Fruit fly (Drosophila melanogaster): Measurements from ENCODE around the gene xit.

xit gene

dm6 chrX:6843841-6844440 is 23.1 kb downstream of the xit start, which contains the start of the genes CG14435 and Tmf (continued):
- TF ChIP-seq CG12071 (GFP tag; optimal IDR thresholded peaks at IDR 0.05), result no peak
- TF ChIP-seq CG12769 (tag; optimal IDR thresholded peaks at IDR 0.05), result no peak
- peak; percentile 74 for TF ChIP-seq CG4820 (GFP tag; optimal IDR thresholded peaks at IDR 0.05)
- TF ChIP-seq CG32532 (GFP tag; IDR thresholded peaks at IDR 0.05), result peak; percentile 90
- TF ChIP-seq pnt (GFP tag; optimal IDR thresholded peaks at IDR 0.05), result peak; percentile 50
- TF ChIP-seq salm (tag; optimal IDR thresholded peaks at IDR 0.05), result peak; percentile 56
- peak; percentile 87 for TF ChIP-seq CG14014 (GFP tag; IDR thresholded peaks at IDR 0.05)
- peak; percentile 46 for TF ChIP-seq pzg (GFP tag; optimal IDR thresholded peaks at IDR 0.05)
- peak; percentile 26 for TF ChIP-seq CHES-1-like (GFP tag; optimal IDR thresholded peaks at IDR 0.05)
- peak; percentile 22 for TF ChIP-seq ems (GFP tag; optimal IDR thresholded peaks at IDR 0.05)
- TF ChIP-seq CG18011 (GFP tag; optimal IDR thresholded peaks at IDR 0.05), result peak; percentile 60
- peak; percentile 93 for TF ChIP-seq CG12659 (GFP tag; optimal IDR thresholded peaks at IDR 0.05)
- peak; percentile 76 for TF ChIP-seq H2.0 (GFP tag; IDR thresholded peaks at IDR 0.05)
- peak; percentile 49 for TF ChIP-seq Jarid2 (GFP tag; optimal IDR thresholded peaks at IDR 0.05)
- peak; percentile 62 for TF ChIP-seq ro (GFP tag; IDR thresholded peaks at IDR 0.05)
- TF ChIP-seq ssp (GFP tag; IDR thresholded peaks at IDR 0.05), result peak; percentile 85
- peak; percentile 71 for TF ChIP-seq CG13296 (GFP tag; optimal IDR thresholded peaks at IDR 0.05)
- peak; percentile 91 for TF ChIP-seq CG2712 (tag; optimal IDR thresholded peaks at IDR 0.05)
- TF ChIP-seq otp (GFP tag; IDR thresholded peaks at IDR 0.05), result peak; percentile 58; the same call in 1 of the 3 replicates
- no peak for TF ChIP-seq maf-S (GFP tag; optimal IDR thresholded peaks at IDR 0.05)
- no peak for TF ChIP-seq CG10321 (GFP tag; IDR thresholded peaks at IDR 0.05)
- peak; percentile 66 for TF ChIP-seq Dll (GFP tag; IDR thresholded peaks at IDR 0.05; ENCODE audit: partially characterized antibody)
- peak; percentile 74 for TF ChIP-seq BtbVII (GFP tag; optimal IDR thresholded peaks at IDR 0.05)
- peak; percentile 87 for TF ChIP-seq Xbp1 (GFP tag; optimal IDR thresholded peaks at IDR 0.05)
- TF ChIP-seq CG11093 (GFP tag; IDR thresholded peaks at IDR 0.05), result peak; percentile 85
- TF ChIP-seq CG17612 (GFP tag; IDR thresholded peaks at IDR 0.05), result peak; percentile 65; the same call in 1 of the 2 replicates
- TF ChIP-seq CG8089 (GFP tag; optimal IDR thresholded peaks at IDR 0.05), result no peak
- TF ChIP-seq knrl (GFP tag; IDR thresholded peaks at IDR 0.05; ENCODE audit: partially characterized antibody), result 0 out of 3 replicates have a peak, but pooled peaks have one; percentile 43
- peak; percentile 23 for TF ChIP-seq CG8944 (GFP tag; optimal IDR thresholded peaks at IDR 0.05)
- 0 out of 2 replicates have a peak, but pooled peaks have one; percentile 72 for TF ChIP-seq cas (GFP tag; IDR thresholded peaks at IDR 0.05)
- TF ChIP-seq Sin3A (optimal IDR thresholded peaks at IDR 0.05), result peak; percentile 34
- TF ChIP-seq CG8478 (optimal IDR thresholded peaks at IDR 0.05), result no peak
- no peak for TF ChIP-seq CG4617 (GFP tag; optimal IDR thresholded peaks at IDR 0.05; ENCODE audit: borderline replicate concordance)
- peak; percentile 72 for TF ChIP-seq BEAF-32 (GFP tag; optimal IDR thresholded peaks at IDR 0.05)
- peak; percentile 73 for TF ChIP-seq CG30020 (tag; optimal IDR thresholded peaks at IDR 0.05)
- TF ChIP-seq CG9215 (GFP tag; IDR thresholded peaks at IDR 0.05), result peak; percentile 91
- TF ChIP-seq dmrt11E (tag; optimal IDR thresholded peaks at IDR 0.05), result peak; percentile 84
- peak; percentile 84 for TF ChIP-seq unpg (GFP tag; optimal IDR thresholded peaks at IDR 0.05)
- TF ChIP-seq CG1529 (GFP tag; optimal IDR thresholded peaks at IDR 0.05), result peak; percentile 49
- TF ChIP-seq CG4328 (GFP tag; optimal IDR thresholded peaks at IDR 0.05), result peak; percentile 78
- peak; percentile 37 for TF ChIP-seq Ets97D (GFP tag; optimal IDR thresholded peaks at IDR 0.05)
- TF ChIP-seq Abd-B (GFP tag; optimal IDR thresholded peaks at IDR 0.05), result peak; percentile 90
- peak; percentile 85 for TF ChIP-seq CG1602 (GFP tag; optimal IDR thresholded peaks at IDR 0.05)
- TF ChIP-seq grn (GFP tag; optimal IDR thresholded peaks at IDR 0.05), result no peak
- TF ChIP-seq CG17568 (GFP tag; optimal IDR thresholded peaks at IDR 0.05), result no peak
- no peak for TF ChIP-seq repo (GFP tag; optimal IDR thresholded peaks at IDR 0.05)
- TF ChIP-seq wek (GFP tag; optimal IDR thresholded peaks at IDR 0.05), result peak; percentile 92
- peak; percentile 69 for TF ChIP-seq CG9437 (GFP tag; optimal IDR thresholded peaks at IDR 0.05)
- TF ChIP-seq stc (GFP tag; IDR thresholded peaks at IDR 0.05), result peak; percentile 78
- TF ChIP-seq Hr39 (optimal IDR thresholded peaks at IDR 0.05), result no peak
- peak; percentile 2 for TF ChIP-seq NK7.1 (GFP tag; optimal IDR thresholded peaks at IDR 0.05)
